Worm (Caenorhabditis elegans): ENCODE data around the gene B0491.6.

The B0491.6 gene

DNA sequence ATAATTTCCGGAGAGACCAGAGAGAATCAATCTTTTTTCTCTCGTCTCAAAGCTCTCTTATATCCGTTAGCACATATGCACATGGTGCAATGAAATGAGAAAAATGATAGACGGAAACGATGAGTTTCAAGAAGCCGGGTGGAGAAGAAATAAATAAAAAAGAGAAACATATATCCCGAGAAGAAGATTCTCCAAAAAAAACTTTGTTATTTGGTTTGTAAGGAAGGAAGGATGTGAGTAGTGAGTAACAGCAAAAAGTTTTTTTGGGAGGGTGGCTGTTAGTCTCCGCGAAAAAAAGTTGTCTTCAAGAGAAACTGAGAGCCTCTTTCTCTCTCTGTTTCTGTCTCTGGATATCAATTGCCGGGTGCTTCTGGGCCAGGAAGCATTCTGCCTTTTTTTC lies 31.5 kb downstream of the B0491.6 start:
- TF ChIP-seq dao-5 (tag; optimal IDR thresholded peaks at IDR 0.05): no peak
- no peak for TF ChIP-seq him-1 (tag; optimal IDR thresholded peaks at IDR 0.05)
- no peak for TF ChIP-seq W03F9.2 (tag; optimal IDR thresholded peaks at IDR 0.05)

DNA sequence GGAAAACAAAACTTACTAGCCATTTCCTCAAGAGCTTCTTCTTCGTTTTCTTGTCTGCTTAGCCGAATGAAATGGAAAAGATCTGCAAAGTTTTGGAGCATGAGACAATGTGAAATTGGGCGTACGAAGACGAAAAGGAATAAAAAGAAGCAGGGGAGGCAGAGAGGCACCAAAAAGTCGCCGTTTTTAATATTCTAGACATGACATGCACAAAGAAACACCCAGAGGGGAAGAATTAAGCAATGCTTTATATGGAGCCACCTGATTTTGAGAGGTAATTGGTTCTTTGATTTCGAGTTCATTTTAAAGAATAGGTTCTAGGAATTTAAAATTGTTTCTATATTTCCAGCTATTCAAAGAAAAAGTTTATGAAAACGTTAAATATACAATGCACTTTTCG lies 34.0 kb downstream of the B0491.6 start, which contains the start of gene T24F1.4:
T24F1.4 (minus strand) TSS at position 101 of the 400 bp plus-strand sequence.
- TF ChIP-seq dao-5 (tag; optimal IDR thresholded peaks at IDR 0.05): no peak
- no peak for TF ChIP-seq W03F9.2 (tag; optimal IDR thresholded peaks at IDR 0.05)
- TF ChIP-seq him-1 (tag; optimal IDR thresholded peaks at IDR 0.05): no peak

DNA sequence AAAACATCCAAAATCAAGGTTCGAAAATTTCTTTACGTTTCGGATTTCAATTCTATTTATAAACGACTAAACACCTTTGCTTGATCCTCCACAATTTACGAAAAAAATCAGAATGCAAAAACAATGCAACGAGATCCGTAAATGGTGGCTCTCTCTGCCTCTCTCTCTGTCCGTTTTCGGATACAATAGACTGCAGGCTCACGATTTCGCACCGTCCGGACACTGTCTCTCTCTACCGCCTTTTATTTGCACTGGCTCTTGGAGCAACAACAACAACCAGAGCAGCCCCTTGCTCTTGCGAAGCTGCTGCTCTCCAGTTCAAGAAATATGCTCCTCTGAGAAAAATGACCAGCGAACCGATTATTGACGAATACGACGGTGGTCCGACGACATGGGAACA lies 35.9 kb downstream of the B0491.6 start, which contains the start of gene T24F1.7:
T24F1.7 (plus strand) TSS at position 301 of the 400 bp plus-strand sequence.
- TF ChIP-seq him-1 (tag; optimal IDR thresholded peaks at IDR 0.05): no peak
- no peak for TF ChIP-seq W03F9.2 (tag; optimal IDR thresholded peaks at IDR 0.05)
- no peak for TF ChIP-seq dao-5 (tag; optimal IDR thresholded peaks at IDR 0.05)

DNA sequence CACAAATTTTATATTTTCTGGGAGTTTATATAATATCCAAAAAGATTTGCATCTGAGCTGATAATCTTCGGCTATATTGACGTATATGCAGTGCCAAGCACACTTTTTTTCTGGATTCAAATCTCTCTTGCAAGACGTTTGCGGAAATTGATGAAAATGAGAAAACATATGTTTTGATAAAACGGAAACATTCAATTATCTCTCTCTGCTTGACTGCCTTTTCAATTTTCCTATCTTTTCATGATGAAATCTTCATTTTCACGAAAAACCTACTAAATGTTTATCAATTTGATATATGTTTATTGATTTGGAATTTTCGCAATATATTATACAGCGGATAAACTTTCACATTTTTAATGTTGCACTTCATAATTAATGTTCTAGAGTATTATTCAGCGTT lies 40.2 kb downstream of the B0491.6 start:
- TF ChIP-seq him-1 (tag; optimal IDR thresholded peaks at IDR 0.05) (no peak), dao-5 (tag; optimal IDR thresholded peaks at IDR 0.05) (no peak), W03F9.2 (tag; optimal IDR thresholded peaks at IDR 0.05) (no peak)

DNA sequence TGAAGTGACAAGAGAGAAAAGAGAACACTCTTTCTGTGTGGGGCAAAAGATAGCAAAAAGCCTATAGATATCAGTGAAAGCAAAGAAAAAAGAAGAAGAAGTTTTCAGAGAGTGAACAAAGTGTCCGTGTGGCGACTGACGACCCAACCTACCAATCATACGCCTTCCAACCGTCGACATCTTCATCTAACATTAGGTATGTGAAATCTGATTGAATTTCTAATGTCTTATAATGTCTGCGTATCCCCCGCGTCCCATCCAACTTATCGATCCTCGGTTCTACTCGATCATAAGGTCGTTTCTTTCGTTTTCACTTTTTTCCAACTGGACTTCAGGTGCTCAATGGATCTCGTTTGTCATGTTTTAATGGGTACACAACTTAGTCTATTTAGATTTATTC lies 40.8 kb downstream of the B0491.6 start:
- TF ChIP-seq W03F9.2 (tag; optimal IDR thresholded peaks at IDR 0.05): no peak
- no peak for TF ChIP-seq him-1 (tag; optimal IDR thresholded peaks at IDR 0.05)
- TF ChIP-seq dao-5 (tag; optimal IDR thresholded peaks at IDR 0.05): no peak

DNA sequence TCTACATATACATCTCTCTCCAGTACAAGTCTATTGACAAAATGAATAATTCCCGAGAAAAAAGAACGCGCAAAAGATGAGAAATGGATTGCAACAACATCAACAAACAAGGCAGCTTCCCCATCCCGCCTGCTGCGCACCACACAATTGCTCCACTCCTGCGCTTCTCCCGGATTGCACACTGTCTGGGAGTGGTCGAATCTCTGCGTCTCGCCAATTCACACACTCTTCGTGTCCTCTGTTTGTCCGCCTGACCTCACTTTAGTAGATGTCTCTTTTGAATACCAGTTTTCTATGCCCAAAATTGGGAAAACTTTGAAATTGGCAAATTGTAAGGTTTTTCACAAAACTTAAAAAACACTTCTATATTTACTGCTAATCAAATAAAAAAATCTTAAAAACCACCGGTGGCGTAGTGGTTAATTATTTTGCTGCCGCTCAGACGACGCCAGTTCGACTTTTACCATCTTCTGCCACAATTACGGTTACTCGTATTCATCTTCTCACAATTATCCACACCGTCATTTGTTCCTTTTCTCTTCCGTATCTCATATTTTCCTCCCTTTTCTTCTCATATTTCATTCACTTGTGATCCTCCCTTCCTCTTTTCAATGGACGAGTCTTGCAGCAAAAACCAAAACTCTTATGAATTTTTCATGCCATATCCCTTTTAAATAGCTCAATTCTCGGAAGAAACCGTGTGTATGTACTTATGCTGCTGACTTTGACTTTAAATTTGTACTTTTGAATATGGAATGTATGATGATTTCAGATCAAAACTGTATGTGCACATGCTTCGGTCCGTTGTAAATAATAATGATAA lies 42.3 kb downstream of the B0491.6 start, which contains the start of gene rsf-1:
rsf-1 (plus strand) TSS at position 773 of the 823 bp plus-strand sequence.
- TF ChIP-seq dao-5 (tag; optimal IDR thresholded peaks at IDR 0.05) (no peak), him-1 (tag; optimal IDR thresholded peaks at IDR 0.05) (no peak), W03F9.2 (tag; optimal IDR thresholded peaks at IDR 0.05) (no peak)

DNA sequence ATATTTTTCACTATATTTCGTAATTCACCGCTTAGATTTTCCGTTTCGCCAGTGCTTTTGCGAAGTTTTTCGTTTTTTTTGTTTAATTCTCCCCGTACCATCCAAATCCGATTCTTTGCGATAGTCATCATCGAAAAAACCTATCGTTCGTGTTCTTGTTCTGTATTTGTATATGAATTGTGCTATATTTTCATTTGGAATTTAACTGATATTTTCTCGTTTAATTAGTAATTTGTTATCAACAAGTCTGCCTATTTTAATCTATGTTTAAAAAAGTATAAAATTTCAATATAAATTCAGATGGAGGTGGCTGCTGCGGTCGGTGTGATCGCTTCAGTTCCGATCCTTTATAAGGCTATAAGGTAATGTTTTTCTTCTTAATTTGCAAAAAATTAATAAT lies 45.6 kb downstream of the B0491.6 start, which contains the start of gene samp-1:
samp-1 (plus strand) TSS at position 301 of the 400 bp plus-strand sequence.
- TF ChIP-seq him-1 (tag; optimal IDR thresholded peaks at IDR 0.05): no peak
- TF ChIP-seq W03F9.2 (tag; optimal IDR thresholded peaks at IDR 0.05): no peak
- no peak for TF ChIP-seq dao-5 (tag; optimal IDR thresholded peaks at IDR 0.05)

DNA sequence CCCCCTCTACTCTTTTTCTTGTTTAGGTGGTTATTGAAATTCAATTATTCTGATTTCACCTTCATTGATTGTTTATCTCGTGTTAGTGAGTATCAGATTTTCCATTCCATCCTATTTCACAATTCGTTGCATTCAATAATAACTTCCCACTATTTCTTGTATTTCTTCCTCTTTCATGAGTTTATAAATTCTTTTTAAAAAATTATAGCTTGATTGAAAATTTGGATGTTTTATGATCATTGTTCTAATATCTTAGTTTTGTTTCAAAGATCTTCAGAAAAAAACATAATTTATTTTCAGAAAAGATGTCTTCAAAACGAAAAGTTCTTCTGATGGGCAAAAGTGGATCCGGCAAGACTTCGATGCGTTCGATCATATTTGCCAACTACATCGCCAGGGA lies 47.1 kb downstream of the B0491.6 start, which contains the start of gene raga-1:
raga-1 (plus strand) TSS at position 301 of the 400 bp plus-strand sequence.
- TF ChIP-seq W03F9.2 (tag; optimal IDR thresholded peaks at IDR 0.05) (no peak), him-1 (tag; optimal IDR thresholded peaks at IDR 0.05) (no peak), dao-5 (tag; optimal IDR thresholded peaks at IDR 0.05) (no peak)

DNA sequence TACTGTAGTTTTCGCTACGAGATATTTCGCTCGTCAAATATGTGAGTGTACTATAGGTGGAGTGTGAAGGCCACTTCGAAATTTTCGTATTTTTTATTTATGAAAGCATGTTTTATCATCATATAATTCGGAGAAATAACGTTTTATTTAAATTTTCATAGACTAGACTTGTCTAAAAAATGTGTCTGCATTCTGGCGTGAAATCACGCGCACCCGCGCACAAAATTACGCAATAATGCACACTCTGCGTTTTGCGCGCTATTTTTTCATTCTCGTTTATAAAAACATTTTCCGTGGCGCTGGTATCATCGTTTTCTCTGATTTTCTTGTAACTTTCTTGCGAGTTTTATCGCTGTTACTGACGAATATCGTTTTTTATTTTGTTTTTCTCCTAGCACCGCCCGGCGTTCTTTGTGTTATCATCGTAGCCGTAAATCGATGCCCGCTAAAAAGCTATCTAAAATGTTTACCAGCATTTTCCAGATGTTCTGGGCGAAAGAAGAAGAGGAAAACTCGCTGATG lies 50.9 kb downstream of the B0491.6 start, which contains the start of gene saps-1:
saps-1 (plus strand) TSS at position 472 of the 522 bp plus-strand sequence.
- TF ChIP-seq dao-5 (tag; optimal IDR thresholded peaks at IDR 0.05): no peak
- TF ChIP-seq W03F9.2 (tag; optimal IDR thresholded peaks at IDR 0.05): peak; percentile 31

Measured in whole organism, L4/young adult.